Worm (Caenorhabditis elegans) whole organism, young adult: Measurements from ENCODE around the gene sri-7.

Source experiments
- F10E7.11 ChIP-seq: sonication (generic microtip); optimal IDR thresholded peaks from 2 replicates; lab custom pipeline; 2017; ENCODE audit warnings: mild to moderate bottlenecking, missing genetic modification characterization, moderate library complexity, missing compliant biosample characterization
- F49E8.2 ChIP-seq: sonication (generic microtip); optimal IDR thresholded peaks from 3 replicates; lab custom pipeline; 2017; ENCODE audit warnings: missing genetic modification characterization, mild to moderate bottlenecking, missing compliant biosample characterization, antibody characterized with exemption, moderate library complexity; ENCODE audit not compliant: insufficient read depth
- cebp-1 ChIP-seq, 2 experiments: fragments of 200-800 bp in 1 of 2; sonication (Bioruptor generic) in 1 of 2; sonication (generic microtip) in 1 of 2; IDR thresholded peaks in 1 of 2; optimal IDR thresholded peaks in 1 of 2; 2 replicates each; pipeline versions ENCODE4 v1.3.6 to Lab custom; 2017 to 2022; ENCODE audit warnings: missing compliant biosample characterization in 2 of 2, missing genetic modification characterization in 2 of 2, mild to moderate bottlenecking in 1 of 2, missing genetic modification reagents in 1 of 2, moderate library complexity in 1 of 2
- hmg-20 ChIP-seq: fragments of 200-800 bp; sonication (Bioruptor generic); IDR thresholded peaks from 2 replicates; pipeline ENCODE4 v1.3.6; 2022; ENCODE audit warnings: missing genetic modification reagents, missing genetic modification characterization, missing compliant biosample characterization
- lag-1 ChIP-seq: fragments of 200-800 bp; sonication (Bioruptor generic); IDR thresholded peaks from 2 replicates; pipeline ENCODE4 v1.3.6; 2022; ENCODE audit warnings: missing genetic modification reagents, missing genetic modification characterization, missing compliant biosample characterization
- somi-1 ChIP-seq: fragments of 200-800 bp; sonication (Bioruptor generic); optimal IDR thresholded peaks from 2 replicates; lab custom pipeline; 2018; ENCODE audit warnings: mild to moderate bottlenecking, missing genetic modification characterization, missing compliant biosample characterization

DNA sequence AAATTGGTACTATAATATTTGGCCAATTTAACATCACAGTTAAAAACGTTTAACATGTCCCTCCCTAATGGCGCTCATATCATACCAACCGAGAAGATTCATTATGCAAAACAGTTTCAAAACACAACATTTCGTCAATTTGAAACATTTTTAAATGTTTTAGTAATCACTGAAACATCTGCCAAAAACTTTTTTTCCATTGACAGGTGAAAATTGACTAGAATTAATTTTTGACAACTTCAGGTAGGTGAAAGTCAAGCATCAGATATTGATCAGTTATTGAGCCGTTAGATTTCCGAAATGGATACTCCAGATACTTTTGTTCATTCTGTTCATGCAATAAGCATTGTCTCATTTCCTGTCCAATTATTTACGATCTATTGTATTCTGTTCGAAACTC, 6.8 kb downstream of the sri-7 start, which contains the start of gene srh-257:
- TF ChIP-seq lag-1 (GFP tag; lab: Robert Waterston, UW): no peak
- TF ChIP-seq F49E8.2 (tag; lab: Kevin White, UChicago): no peak
- no peak for TF ChIP-seq cebp-1 (GFP tag; IDR thresholded peaks at IDR 0.05; lab: Robert Waterston, UW)
- TF ChIP-seq cebp-1 (tag; optimal IDR thresholded peaks at IDR 0.05; lab: Kevin White, UChicago): no peak
- TF ChIP-seq hmg-20 (GFP tag; lab: Robert Waterston, UW): no peak
- TF ChIP-seq F10E7.11: no peak
- no peak for TF ChIP-seq somi-1 (GFP tag; lab: Kevin White, UChicago)
